Worm (Caenorhabditis elegans) whole organism, L2 larva: ENCODE results near the gene Y70G10A.3.
"Not testable (repeated sequence)": the region's sequence is repeated elsewhere in the genome, so short reads cannot be mapped to it uniquely, and the experiment has no call there.

Experiments used
- egl-27 ChIP-seq: sonication (generic microtip); optimal IDR thresholded peaks from 3 replicates; lab custom pipeline; 2017; ENCODE audit warnings: missing biosample characterization, missing genetic modification reagents, missing genetic modification characterization
- fos-1 ChIP-seq: fragments of 150-350 bp; optimal IDR thresholded peaks from 2 replicates; lab custom pipeline; 2014; ENCODE audit warnings: missing biosample characterization, missing genetic modification characterization
- nhr-12 ChIP-seq: fragments of 150-350 bp; optimal IDR thresholded peaks from 2 replicates; lab custom pipeline; 2014; ENCODE audit warnings: missing biosample characterization, missing genetic modification characterization
- nhr-237 ChIP-seq: fragments of 150-350 bp; optimal IDR thresholded peaks from 2 replicates; lab custom pipeline; 2014; ENCODE audit warnings: missing biosample characterization, missing genetic modification characterization
- snpc-4 ChIP-seq: fragments of 150-350 bp; optimal IDR thresholded peaks from 2 replicates; lab custom pipeline; 2014; ENCODE audit warnings: missing biosample characterization, missing genetic modification characterization

ce11 chrIII:10221860-10222259, 17.0 kb upstream of the Y70G10A.3 start, which contains the start of gene Y70G10A.4:
- not testable (repeated sequence) for TF ChIP-seq egl-27, fos-1, snpc-4, nhr-237, nhr-12 (tag; lab: Kevin White, UChicago)
